Worm (Caenorhabditis elegans): ENCODE data around the gene clec-29.

ce11 chrV:16693732-16694131, 45.3 kb downstream of the clec-29 start, which contains the start of gene srw-42:
- no peak for TF ChIP-seq F13C5.2 (tag; optimal IDR thresholded peaks at IDR 0.05)
- no peak for TF ChIP-seq ceh-13 (GFP tag; optimal IDR thresholded peaks at IDR 0.05)
- TF ChIP-seq ama-1 (optimal IDR thresholded peaks at IDR 0.05): no peak
- no peak for TF ChIP-seq tra-4 (tag; optimal IDR thresholded peaks at IDR 0.05)

Measured in whole organism, early embryonic.